Fruit fly (Drosophila melanogaster): Measurements from ENCODE around the gene Cpr100A.
A peak's percentile ranks its signal among the peaks of the same experiment; 100 is the strongest.

The Cpr100A gene

DNA sequence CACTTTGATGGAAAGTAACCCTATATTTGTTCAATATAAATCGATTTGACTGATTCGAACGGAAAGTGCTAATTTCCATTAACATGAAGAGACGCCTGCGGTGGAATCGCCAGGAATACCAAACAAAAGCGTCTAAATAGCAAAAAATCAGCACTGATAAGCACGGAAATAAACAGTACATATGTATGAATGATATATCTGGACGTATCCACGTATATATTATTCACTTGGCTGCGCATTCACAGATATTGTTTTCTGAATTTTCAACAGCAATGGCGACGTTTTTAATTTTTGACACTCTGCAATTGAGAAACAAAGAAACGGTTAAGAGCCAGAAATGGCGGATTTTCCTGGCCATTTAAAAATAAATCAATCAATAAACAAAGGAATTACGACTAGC lies 20.0 kb downstream of the Cpr100A start:
- TF ChIP-seq noc (tag; optimal IDR thresholded peaks at IDR 0.05), result no peak

dm6 chr3R:30887711-30888549 lies 20.6 kb downstream of the Cpr100A start:
- peak; percentile 69 for TF ChIP-seq noc (tag; optimal IDR thresholded peaks at IDR 0.05)

DNA sequence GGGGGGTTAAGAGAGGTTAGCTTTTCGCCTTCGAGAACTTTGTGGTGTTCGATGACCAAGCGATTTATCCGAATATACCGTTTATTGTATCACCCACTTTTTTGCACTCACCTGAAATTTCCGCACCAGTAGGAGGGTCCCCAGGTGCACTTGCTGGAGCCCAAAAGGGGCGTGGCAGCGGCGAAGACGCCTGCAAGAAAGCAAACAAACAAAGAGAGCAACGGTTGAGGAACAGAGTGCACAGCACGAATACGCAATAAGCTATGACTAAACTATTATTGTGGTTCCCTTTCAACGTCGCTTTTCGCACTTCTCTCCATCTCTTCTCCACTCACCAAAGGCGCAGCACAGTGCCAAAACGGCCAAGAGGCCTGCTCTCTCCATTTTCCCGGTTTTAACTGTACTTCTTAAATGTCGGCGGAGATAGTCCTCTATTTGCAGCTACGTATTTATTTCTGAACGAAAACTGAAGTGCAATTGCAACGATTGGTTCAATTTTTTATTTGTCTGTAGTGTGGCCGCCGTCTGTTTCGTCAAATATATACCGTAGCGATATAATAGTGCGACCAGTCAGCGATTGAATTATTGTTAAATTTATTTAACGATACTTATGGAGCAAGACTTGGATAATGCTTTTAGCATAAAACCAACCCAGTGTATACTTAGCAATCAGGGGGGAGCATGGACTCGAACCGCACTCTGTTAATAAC lies 21.4 kb downstream of the Cpr100A start, which contains the start of gene Sap-r:
Gene Sap-r (minus strand): TSS at position 513 of the 710 bp plus-strand sequence.
- TF ChIP-seq noc (tag; optimal IDR thresholded peaks at IDR 0.05), result no peak

DNA sequence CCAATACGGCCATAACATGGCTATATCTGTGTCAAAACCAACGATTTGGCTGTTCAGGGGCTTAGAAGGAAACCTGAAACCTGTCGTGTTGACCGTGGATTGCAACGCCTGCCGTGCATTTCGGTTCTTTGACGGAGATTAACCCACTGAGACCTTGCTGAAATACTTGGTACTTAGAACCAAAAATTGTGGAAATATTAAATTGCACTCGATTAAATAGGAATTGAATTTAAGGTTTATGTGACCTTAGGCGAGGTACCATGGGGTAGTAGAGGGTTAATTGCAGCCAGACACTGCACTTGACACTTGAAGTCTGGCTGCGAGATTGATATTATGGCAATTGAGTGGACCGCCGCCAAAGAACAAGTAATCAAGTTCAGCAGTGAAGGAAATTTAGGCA lies 22.7 kb downstream of the Cpr100A start:
- no peak for TF ChIP-seq noc (tag; optimal IDR thresholded peaks at IDR 0.05)

dm6 chr3R:30893738-30894137 lies 26.4 kb downstream of the Cpr100A start, which contains the start of gene Cyp4c3:
Cyp4c3 (plus strand) TSS chr3R:30894038.
- no peak for TF ChIP-seq noc (tag; optimal IDR thresholded peaks at IDR 0.05)

DNA sequence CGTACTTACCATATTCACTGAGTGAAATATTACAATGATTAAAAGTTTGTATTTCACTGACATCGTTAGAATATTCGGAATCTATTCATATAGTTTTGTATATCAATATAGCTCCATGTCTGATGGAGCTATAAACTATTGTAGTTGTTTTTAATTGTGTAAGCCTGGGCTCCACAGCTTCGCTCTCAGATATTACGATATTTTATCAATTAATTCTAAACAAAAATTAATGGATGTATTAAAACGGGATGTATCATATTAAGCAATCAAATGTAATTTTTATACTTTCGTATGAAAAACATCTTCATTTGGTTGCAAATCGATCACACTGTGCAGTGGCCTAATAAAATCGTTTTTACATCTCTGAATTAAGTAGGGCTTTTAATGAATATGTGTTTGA lies 34.7 kb downstream of the Cpr100A start, which contains the start of gene CG33483:
Gene CG33483 (minus strand): TSS at position 101 of the 400 bp plus-strand sequence.
- TF ChIP-seq noc (tag; optimal IDR thresholded peaks at IDR 0.05), result no peak

DNA sequence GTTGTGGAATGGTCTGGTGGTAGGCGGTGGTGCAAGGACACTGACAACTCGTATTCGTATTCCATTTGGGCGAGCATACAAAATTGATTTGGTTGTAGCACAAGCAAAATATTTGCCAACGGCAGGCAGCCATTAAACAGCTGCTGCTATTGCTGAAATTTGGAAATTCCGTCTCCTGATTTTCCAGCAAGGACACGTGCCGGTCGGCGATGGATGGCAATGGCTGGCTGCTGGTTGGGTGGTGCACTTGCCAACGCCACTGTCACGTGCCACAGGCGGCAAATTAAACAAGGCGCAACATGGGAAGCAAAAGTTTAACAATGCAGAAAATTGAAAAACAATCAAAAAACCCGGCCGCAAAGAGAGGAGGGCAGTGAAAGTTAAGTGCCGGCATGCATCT lies 36.7 kb downstream of the Cpr100A start:
- no peak for TF ChIP-seq noc (tag; optimal IDR thresholded peaks at IDR 0.05)

- TF ChIP-seq noc (tag; optimal IDR thresholded peaks at IDR 0.05), result no peak
Measured at dm6 chr3R:30909032-30909431, 41.7 kb downstream of the Cpr100A start.

- TF ChIP-seq noc (tag; optimal IDR thresholded peaks at IDR 0.05), result no peak
Measured at dm6 chr3R:30909840-30910239, 42.5 kb downstream of the Cpr100A start.

DNA sequence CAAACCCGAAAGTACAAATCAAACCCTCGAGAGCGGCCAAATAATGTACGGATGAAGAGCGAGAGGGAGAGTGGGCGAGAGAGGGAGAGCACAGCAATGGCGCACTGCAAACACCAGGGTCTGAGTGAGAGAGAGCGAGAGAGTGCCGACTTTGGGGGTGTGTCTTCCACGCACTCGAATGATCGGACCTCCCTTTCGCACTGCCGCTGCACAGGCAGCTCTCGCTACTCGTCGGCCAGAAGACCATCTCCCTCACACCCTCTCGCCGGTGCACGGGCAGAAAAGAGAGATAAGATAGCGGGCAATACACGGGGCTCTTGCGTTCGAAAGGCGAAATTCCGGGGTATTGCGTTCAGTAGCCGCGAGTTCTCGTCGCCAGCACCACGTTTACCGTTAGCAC lies 45.1 kb downstream of the Cpr100A start, which contains the start of gene Ptx1:
Gene Ptx1 (plus strand): TSS at position 353 of the 400 bp plus-strand sequence.
- no peak for TF ChIP-seq noc (tag; optimal IDR thresholded peaks at IDR 0.05)

dm6 chr3R:30913704-30914103 lies 46.4 kb downstream of the Cpr100A start:
- peak; percentile 60 for TF ChIP-seq noc (tag; optimal IDR thresholded peaks at IDR 0.05)

DNA sequence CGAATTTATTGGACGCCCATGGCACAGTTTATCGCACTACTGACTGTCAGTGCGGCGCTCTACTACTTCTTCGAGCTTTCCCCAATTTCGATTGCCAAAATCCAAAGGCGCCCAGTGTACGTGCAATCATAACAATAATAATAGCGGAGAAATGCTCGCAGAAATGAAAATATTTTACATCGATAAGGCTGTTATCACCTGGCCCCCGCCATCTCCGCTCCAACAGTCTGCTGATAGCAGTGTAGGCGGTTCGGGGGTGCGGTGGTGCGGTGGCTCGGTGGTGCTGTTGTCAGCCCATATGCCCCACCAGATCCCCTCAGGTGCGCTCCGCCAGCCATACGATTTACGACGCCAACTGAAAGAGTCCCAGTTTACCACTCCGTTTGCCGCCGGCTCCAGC lies 47.9 kb downstream of the Cpr100A start:
- TF ChIP-seq noc (tag; optimal IDR thresholded peaks at IDR 0.05), result peak; percentile 52

- TF ChIP-seq noc (tag; optimal IDR thresholded peaks at IDR 0.05), result no peak
Measured at dm6 chr3R:30916024-30916423, 48.7 kb downstream of the Cpr100A start.

Measured in whole organism, larva.